Worm (Caenorhabditis elegans) whole organism, L4/young adult: Measurements from ENCODE around the gene C28C12.11.
A peak's percentile ranks its signal among the peaks of the same experiment; 100 is the strongest.

Source experiments
- W03F9.2 ChIP-seq: fragments of 150-350 bp; optimal IDR thresholded peaks from 2 replicates; lab custom pipeline; 2014; ENCODE audit warnings: missing biosample characterization, missing genetic modification characterization
- dao-5 ChIP-seq: sonication (generic microtip); optimal IDR thresholded peaks from 2 replicates; lab custom pipeline; 2016; ENCODE audit warnings: missing genotype, missing genetic modification characterization, moderate library complexity, missing compliant biosample characterization
- him-1 ChIP-seq: sonication (generic microtip); optimal IDR thresholded peaks from 2 replicates; lab custom pipeline; 2016; ENCODE audit warnings: missing genotype, missing genetic modification reagents, missing genetic modification characterization, missing compliant biosample characterization

The C28C12.11 gene

DNA sequence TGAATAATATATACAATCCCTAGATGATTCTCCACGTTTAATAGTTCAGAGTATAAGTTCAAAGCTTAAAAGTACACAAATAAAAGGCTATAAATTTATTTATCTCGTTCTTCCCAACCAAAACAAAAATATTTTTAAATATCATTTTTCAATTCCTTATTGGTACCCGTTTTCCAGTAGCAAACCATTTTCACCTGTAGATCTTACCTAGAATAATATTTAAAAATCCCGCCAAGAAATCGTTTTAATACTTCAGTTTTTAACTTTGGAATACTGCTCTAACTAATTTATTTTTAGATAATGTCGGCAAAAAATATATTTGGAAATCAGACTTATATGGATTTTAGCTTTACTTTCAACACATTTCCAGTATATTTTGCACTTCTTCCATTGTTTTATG, 18.4 kb downstream of the C28C12.11 start, which contains the start of gene sru-7:
Gene sru-7, plus strand, starts transcription at position 301 of the 400 bp plus-strand sequence.
- TF ChIP-seq him-1: no peak
- TF ChIP-seq dao-5 (tag; lab: Kevin White, UChicago): no peak
- no peak for TF ChIP-seq W03F9.2

- TF ChIP-seq W03F9.2 (no peak), dao-5 (tag; lab: Kevin White, UChicago) (no peak), him-1 (no peak)
Observed at ce11 chrIV:8496263-8496662, 22.4 kb downstream of the C28C12.11 start, which contains the start of gene C28C12.12. C28C12.12 (minus strand) TSS chrIV:8496363.

DNA sequence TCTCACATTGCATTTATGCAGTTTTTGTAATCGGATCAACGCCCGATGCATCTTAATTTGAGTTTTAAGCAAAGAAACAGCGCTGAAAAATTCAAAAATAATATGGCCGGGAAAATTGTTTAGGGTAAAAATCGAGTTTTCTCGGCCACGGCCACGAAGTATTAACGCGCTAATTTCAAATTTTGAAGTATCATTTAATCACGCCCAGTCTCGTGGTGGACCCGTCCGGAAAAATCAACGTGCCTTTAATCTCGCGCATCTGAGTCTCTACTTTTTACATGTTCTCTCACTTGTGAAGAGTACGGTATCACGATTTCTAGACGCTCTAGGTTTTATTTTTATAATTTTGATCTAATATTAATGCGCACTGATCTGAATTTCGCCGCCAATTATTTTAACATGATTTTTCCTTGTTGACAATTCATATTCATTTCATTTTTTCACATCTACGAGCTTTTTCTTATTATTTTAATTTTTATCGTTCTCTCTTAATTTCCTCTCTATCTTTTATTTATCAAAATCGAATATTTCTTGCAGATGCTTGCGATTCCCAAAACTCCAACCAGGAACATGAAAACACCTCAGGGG, 25.0 kb downstream of the C28C12.11 start, which contains the start of the genes acdh-13 and mesp-1:
Gene acdh-13, minus strand, starts transcription at position 51 of the 588 bp plus-strand sequence.
Gene mesp-1, plus strand, starts transcription at position 538 of the 588 bp plus-strand sequence.
- peak; percentile 73 for TF ChIP-seq W03F9.2
- TF ChIP-seq him-1: no peak

DNA sequence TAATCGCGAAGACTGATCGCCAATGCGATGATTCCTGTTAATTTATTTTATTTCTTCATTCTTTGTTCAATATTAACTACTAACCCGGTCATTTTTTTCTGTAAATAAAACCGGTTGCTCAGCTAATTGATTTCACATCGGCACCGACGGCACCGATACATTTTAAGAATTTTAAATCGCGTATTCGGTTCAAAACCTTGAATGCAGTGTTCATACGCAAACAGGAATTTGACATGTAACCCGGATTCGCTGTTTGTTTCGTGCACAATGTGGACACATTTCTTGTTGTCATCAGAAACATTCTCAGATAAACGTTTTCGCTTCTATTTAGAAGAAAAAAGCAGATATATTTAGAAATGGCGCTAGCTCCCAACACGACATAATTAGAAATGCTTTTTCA, 26.1 kb downstream of the C28C12.11 start:
- TF ChIP-seq W03F9.2: no peak
- TF ChIP-seq dao-5 (tag; lab: Kevin White, UChicago): no peak
- no peak for TF ChIP-seq him-1

DNA sequence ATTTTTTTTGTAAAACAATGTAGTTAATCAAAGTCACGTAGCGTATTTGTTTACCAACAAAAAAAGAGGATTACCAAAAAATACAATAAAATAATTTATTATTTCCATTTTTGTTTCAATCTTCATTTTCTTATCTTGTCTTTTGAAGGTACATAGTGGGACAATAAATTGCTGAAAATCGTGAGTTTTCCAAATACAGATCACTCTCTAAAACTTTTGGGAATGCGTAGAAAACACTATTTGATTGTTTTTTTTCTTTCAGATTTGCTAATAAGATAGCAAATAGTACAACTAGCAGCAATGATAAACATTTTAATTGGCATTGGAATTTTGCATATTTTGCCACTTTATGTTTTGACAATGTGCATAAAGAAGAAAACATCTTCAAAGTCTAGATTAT, 27.5 kb downstream of the C28C12.11 start, which contains the start of gene C28C12.1:
Gene C28C12.1, plus strand, starts transcription at position 301 of the 400 bp plus-strand sequence.
- no peak for TF ChIP-seq him-1
- TF ChIP-seq W03F9.2: no peak

- TF ChIP-seq W03F9.2 (no peak), him-1 (no peak), dao-5 (tag; lab: Kevin White, UChicago) (no peak)
Observed at ce11 chrIV:8506034-8506433, 32.2 kb downstream of the C28C12.11 start.

ce11 chrIV:8510534-8510933, 36.7 kb downstream of the C28C12.11 start, which contains the start of gene tag-77:
tag-77 (minus strand) TSS chrIV:8510548.
- TF ChIP-seq dao-5 (tag; lab: Kevin White, UChicago): no peak
- TF ChIP-seq him-1: no peak
- TF ChIP-seq W03F9.2: peak; percentile 26

- TF ChIP-seq dao-5 (tag; lab: Kevin White, UChicago) (no peak), W03F9.2 (peak; percentile 70), him-1 (no peak)
Observed at ce11 chrIV:8511056-8511455, 37.2 kb downstream of the C28C12.11 start, which contains the start of gene mes-6. mes-6 (plus strand) TSS chrIV:8511284.

- TF ChIP-seq him-1 (no peak), dao-5 (tag; lab: Kevin White, UChicago) (no peak), W03F9.2 (no peak)
Observed at ce11 chrIV:8512679-8513078, 38.8 kb downstream of the C28C12.11 start, which contains the start of gene C09G4.4. C09G4.4 (plus strand) TSS chrIV:8512979.

DNA sequence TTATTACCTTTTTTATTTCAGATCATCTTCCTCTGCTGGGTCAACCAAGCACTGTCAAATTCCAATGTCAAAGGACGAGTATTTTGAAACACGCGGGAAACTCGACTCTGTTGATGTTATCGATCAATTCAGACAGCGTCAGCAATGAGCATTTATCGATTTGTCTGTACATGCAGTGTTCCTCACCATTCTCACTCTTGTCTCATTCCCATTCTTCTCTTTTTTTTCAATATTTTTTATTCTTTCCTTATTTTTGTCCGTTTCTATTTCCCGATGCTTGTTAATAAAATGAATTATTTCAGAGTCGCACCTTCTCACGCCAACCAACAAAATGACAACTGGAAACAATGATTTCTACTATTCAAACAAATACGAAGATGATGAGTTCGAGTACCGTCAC, 39.8 kb downstream of the C28C12.11 start, which contains the start of gene cks-1:
Gene cks-1, plus strand, starts transcription at position 301 of the 400 bp plus-strand sequence.
- no peak for TF ChIP-seq dao-5 (tag; lab: Kevin White, UChicago)
- no peak for TF ChIP-seq W03F9.2
- no peak for TF ChIP-seq him-1

DNA sequence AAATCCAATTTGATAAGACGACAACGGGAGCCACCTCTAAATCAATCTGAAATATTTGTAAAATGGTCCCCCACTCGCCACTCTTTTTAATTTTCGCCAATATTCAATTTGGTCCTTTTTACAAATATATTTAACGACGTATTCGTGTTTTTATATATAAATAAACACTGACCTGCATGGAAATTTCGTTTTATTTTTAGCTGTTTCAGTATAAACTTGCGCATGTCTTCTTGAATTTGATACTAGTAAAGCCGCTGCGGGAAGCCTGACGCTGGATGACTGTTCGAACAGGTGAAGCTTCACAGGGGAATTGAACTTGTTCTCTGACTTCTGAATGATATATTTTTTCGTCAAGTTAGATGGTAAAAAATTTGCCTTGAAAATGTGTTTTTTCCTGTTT, 40.7 kb downstream of the C28C12.11 start:
- TF ChIP-seq W03F9.2 (no peak), him-1 (no peak), dao-5 (tag; lab: Kevin White, UChicago) (no peak)

- no peak for TF ChIP-seq dao-5 (tag; lab: Kevin White, UChicago)
- no peak for TF ChIP-seq him-1
- TF ChIP-seq W03F9.2: no peak
Observed at ce11 chrIV:8519949-8520348, 46.1 kb downstream of the C28C12.11 start.

DNA sequence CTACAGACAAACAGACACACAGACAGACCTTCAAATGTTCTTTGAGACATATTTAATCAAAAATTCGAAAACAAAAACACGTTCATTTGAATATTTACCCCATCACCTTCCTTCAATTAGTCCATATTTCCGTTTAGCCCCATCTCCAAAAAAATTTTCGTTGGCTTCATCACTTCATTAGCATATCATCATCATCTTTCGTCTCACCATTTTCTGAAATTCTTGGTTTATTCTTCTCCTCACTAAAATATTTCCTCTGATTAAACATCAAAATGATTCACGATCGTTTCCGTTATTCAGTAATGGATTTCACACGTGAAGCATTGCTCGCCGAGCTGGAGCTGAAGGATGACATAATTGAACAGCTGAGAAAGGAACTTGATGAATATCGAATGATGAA, 46.7 kb downstream of the C28C12.11 start, which contains the start of gene pkg-2:
Gene pkg-2, plus strand, starts transcription at position 301 of the 400 bp plus-strand sequence.
- TF ChIP-seq him-1 (no peak), dao-5 (tag; lab: Kevin White, UChicago) (no peak), W03F9.2 (no peak)

- TF ChIP-seq W03F9.2 (no peak), him-1 (no peak), dao-5 (tag; lab: Kevin White, UChicago) (no peak)
Observed at ce11 chrIV:8523981-8524380, 50.1 kb downstream of the C28C12.11 start.
